Fruit fly (Drosophila melanogaster): ENCODE results near the gene CG17376.

dm6 chr2L:6773645-6774044 lies 27.0 kb downstream of the CG17376 start, which contains the start of gene CG17378:
- TF ChIP-seq cic (GFP tag; optimal IDR thresholded peaks at IDR 0.05) (no peak), pad (GFP tag; optimal IDR thresholded peaks at IDR 0.05) (no peak), CG33017 (tag; optimal IDR thresholded peaks at IDR 0.05) (no peak), bab1 (GFP tag; optimal IDR thresholded peaks at IDR 0.05) (no peak), Crg-1 (GFP tag; optimal IDR thresholded peaks at IDR 0.05) (no peak), cnc (optimal IDR thresholded peaks at IDR 0.05) (no peak), Hr96 (GFP tag; optimal IDR thresholded peaks at IDR 0.05) (no peak), CG11617 (GFP tag; optimal IDR thresholded peaks at IDR 0.05) (no peak), CG5204 (GFP tag; optimal IDR thresholded peaks at IDR 0.05) (no peak), kay (GFP tag; ENCODE audit: borderline replicate concordance) (no peak), CG14711 (tag; optimal IDR thresholded peaks at IDR 0.05) (no peak)
